Fruit fly (Drosophila melanogaster) whole organism, adult: Measurements from ENCODE around the gene CG43439.

Experiments used
- CG11617 ChIP-seq: fragments of 200-800 bp; sonication (Bioruptor generic); optimal IDR thresholded peaks from 2 replicates; lab custom pipeline; 2017; ENCODE audit warnings: mild to moderate bottlenecking, missing biosample characterization, missing genetic modification reagents, missing genetic modification characterization
- CG12768 ChIP-seq: fragments of 200-800 bp; sonication (Bioruptor generic); optimal IDR thresholded peaks from 2 replicates; lab custom pipeline; 2017; ENCODE audit warnings: missing biosample characterization, missing genetic modification characterization, mild to moderate bottlenecking, moderate library complexity, missing genetic modification reagents
- CG14711 ChIP-seq: fragments of 200-800 bp; sonication (Bioruptor generic); optimal IDR thresholded peaks from 2 replicates; lab custom pipeline; 2018; ENCODE audit warnings: missing biosample characterization, mild to moderate bottlenecking, missing genetic modification characterization, moderate library complexity
- CG1620 ChIP-seq: fragments of 200-800 bp; sonication (Bioruptor generic); optimal IDR thresholded peaks from 2 replicates; lab custom pipeline; 2016; ENCODE audit warnings: missing biosample characterization, missing genetic modification characterization
- CG33017 ChIP-seq: fragments of 200-800 bp; sonication (Bioruptor generic); optimal IDR thresholded peaks from 2 replicates; lab custom pipeline; 2018; ENCODE audit warnings: missing biosample characterization, mild to moderate bottlenecking, missing genetic modification characterization, moderate library complexity
- CG5204 ChIP-seq: fragments of 200-800 bp; sonication (Bioruptor generic); optimal IDR thresholded peaks from 2 replicates; lab custom pipeline; 2016; ENCODE audit warnings: missing biosample characterization, missing genetic modification characterization
- CG7045 ChIP-seq: fragments of 200-800 bp; sonication (Bioruptor generic); optimal IDR thresholded peaks from 2 replicates; lab custom pipeline; 2017; ENCODE audit warnings: missing biosample characterization, mild to moderate bottlenecking, missing genetic modification characterization
- CG7101 ChIP-seq: fragments of 200-800 bp; sonication (Bioruptor generic); optimal IDR thresholded peaks from 2 replicates; lab custom pipeline; 2018; ENCODE audit warnings: missing biosample characterization, mild to moderate bottlenecking, missing genetic modification characterization, moderate library complexity
- Clk ChIP-seq: fragments of 200-800 bp; sonication (Bioruptor generic); optimal IDR thresholded peaks from 2 replicates; lab custom pipeline; 2017; ENCODE audit warnings: missing biosample characterization, missing genetic modification characterization
- Crg-1 ChIP-seq: fragments of 200-800 bp; sonication (Bioruptor generic); optimal IDR thresholded peaks from 2 replicates; lab custom pipeline; 2016; ENCODE audit warnings: missing biosample characterization, missing genetic modification characterization
- Hr96 ChIP-seq: fragments of 200-800 bp; sonication (Bioruptor generic); optimal IDR thresholded peaks from 2 replicates; lab custom pipeline; 2016; ENCODE audit warnings: missing biosample characterization, missing genetic modification characterization
- Mnt ChIP-seq: fragments of 200-800 bp; sonication (Bioruptor generic); optimal IDR thresholded peaks from 2 replicates; lab custom pipeline; 2016; ENCODE audit warnings: missing biosample characterization, mild to moderate bottlenecking, missing genetic modification characterization
- bab1 ChIP-seq: fragments of 200-800 bp; sonication (Bioruptor generic); optimal IDR thresholded peaks from 3 replicates; lab custom pipeline; 2019; ENCODE audit warnings: missing biosample characterization, mild to moderate bottlenecking, missing genetic modification characterization, moderate library complexity
- cic ChIP-seq: fragments of 200-800 bp; sonication (Bioruptor generic); optimal IDR thresholded peaks from 2 replicates; lab custom pipeline; 2017; ENCODE audit warnings: missing biosample characterization, mild to moderate bottlenecking, missing genetic modification characterization, moderate library complexity
- cnc ChIP-seq, 2 experiments: fragments of >200 bp; optimal IDR thresholded peaks; 2 replicates each; lab custom pipeline; 2017
- kay ChIP-seq: fragments of 200-800 bp; sonication (Bioruptor generic); peaks from one replicate; lab custom pipeline; 2016; ENCODE audit warnings: missing biosample characterization, missing genetic modification characterization, borderline replicate concordance
- ovo ChIP-seq: fragments of 200-800 bp; sonication (Bioruptor generic); optimal IDR thresholded peaks from 2 replicates; lab custom pipeline; 2016; ENCODE audit warnings: missing biosample characterization, missing genetic modification characterization
- pad ChIP-seq: fragments of 200-800 bp; sonication (Bioruptor generic); optimal IDR thresholded peaks from 3 replicates; lab custom pipeline; 2017; ENCODE audit warnings: missing biosample characterization, missing genetic modification characterization, mild to moderate bottlenecking, moderate library complexity, missing genetic modification reagents
- tj ChIP-seq: fragments of 200-800 bp; sonication (Bioruptor generic); optimal IDR thresholded peaks from 3 replicates; lab custom pipeline; 2017; ENCODE audit warnings: missing biosample characterization, mild to moderate bottlenecking, missing genetic modification characterization, moderate library complexity
- toe ChIP-seq: fragments of 200-800 bp; sonication (Bioruptor generic); optimal IDR thresholded peaks from 2 replicates; lab custom pipeline; 2016; ENCODE audit warnings: missing biosample characterization, missing genetic modification characterization

Gene CG43439

DNA sequence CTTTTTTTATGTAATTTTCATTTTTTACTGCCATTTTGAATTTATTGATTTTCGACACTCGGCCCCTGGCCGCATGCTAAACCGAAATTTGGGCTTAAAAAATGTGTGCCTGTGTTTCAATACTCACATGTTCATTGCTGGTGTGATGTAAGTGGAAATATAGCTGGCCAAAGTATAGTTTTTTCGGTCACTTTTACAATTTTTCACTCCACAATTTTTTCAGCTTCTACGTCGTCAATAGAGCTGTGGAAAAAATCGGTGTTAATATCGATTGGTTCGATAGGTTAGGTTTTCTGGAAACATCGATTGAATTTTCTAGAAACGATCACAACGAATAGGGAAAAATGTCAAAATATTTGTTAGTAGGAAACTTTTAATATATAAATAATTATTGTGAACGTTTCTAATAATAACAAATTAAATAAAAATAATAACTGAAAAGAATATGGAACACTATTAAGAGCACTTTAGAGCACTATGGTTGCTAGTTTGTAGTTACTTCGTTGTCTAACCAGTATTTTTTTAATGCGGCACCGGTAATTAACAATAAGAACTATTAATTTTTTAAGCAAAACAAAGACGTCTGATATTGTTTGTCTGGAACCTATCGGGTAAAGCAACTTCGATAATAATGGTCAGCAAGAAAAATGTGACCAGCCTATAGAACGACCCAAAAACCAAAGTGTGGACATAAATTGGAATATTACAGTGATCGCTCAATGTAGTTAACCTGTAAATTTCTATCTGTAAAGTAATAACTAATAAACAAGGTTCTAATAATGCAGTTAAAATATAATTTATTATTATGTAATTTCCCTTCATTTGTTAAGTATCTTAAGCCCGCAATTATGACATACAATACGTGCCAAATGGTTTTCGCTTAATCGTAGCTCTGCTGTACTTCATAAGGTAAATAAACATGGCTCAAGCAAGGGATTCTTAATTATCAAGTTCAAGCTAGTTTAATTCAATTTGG is 28.8 kb downstream of the CG43439 start, which contains the start of the genes CG10077 and CG9948:
TSS of gene CG10077 (minus strand) at position 651 of the 976 bp plus-strand sequence.
TSS of gene CG9948 (plus strand) at position 738 of the 976 bp plus-strand sequence.
- TF ChIP-seq CG1620: peak; percentile 78
- TF ChIP-seq CG5204 (GFP tag; lab: Kevin White, UChicago): peak; percentile 80
- peak; percentile 64 for TF ChIP-seq pad (GFP tag; lab: Kevin White, UChicago)
- TF ChIP-seq toe (GFP tag; lab: Kevin White, UChicago): no peak
- TF ChIP-seq CG7101 (tag; lab: Kevin White, UChicago): peak; percentile 91
- TF ChIP-seq Hr96 (GFP tag; lab: Kevin White, UChicago): no peak
- TF ChIP-seq cic: peak; percentile 25
- TF ChIP-seq CG7045 (GFP tag; lab: Kevin White, UChicago): peak; percentile 91
- TF ChIP-seq ovo: peak; percentile 36
- peak; percentile 87 for TF ChIP-seq CG14711 (tag; lab: Kevin White, UChicago)
- TF ChIP-seq Crg-1 (GFP tag; lab: Kevin White, UChicago): peak; percentile 79
- no peak for TF ChIP-seq cnc (optimal IDR thresholded peaks at IDR 0.05; lab: Kevin White, UChicago)
- TF ChIP-seq kay (GFP tag; lab: Kevin White, UChicago): peak; percentile 90
- TF ChIP-seq CG12768 (GFP tag; lab: Kevin White, UChicago): peak; percentile 89
- TF ChIP-seq tj (GFP tag; lab: Kevin White, UChicago): peak; percentile 63
- peak; percentile 80 for TF ChIP-seq CG11617 (GFP tag; lab: Kevin White, UChicago)
- peak; percentile 95 for TF ChIP-seq bab1 (GFP tag; lab: Kevin White, UChicago)
- peak; percentile 73 for TF ChIP-seq Clk (GFP tag; lab: Kevin White, UChicago)
- TF ChIP-seq Mnt: peak; percentile 77
- TF ChIP-seq CG33017 (tag; lab: Kevin White, UChicago): peak; percentile 90

DNA sequence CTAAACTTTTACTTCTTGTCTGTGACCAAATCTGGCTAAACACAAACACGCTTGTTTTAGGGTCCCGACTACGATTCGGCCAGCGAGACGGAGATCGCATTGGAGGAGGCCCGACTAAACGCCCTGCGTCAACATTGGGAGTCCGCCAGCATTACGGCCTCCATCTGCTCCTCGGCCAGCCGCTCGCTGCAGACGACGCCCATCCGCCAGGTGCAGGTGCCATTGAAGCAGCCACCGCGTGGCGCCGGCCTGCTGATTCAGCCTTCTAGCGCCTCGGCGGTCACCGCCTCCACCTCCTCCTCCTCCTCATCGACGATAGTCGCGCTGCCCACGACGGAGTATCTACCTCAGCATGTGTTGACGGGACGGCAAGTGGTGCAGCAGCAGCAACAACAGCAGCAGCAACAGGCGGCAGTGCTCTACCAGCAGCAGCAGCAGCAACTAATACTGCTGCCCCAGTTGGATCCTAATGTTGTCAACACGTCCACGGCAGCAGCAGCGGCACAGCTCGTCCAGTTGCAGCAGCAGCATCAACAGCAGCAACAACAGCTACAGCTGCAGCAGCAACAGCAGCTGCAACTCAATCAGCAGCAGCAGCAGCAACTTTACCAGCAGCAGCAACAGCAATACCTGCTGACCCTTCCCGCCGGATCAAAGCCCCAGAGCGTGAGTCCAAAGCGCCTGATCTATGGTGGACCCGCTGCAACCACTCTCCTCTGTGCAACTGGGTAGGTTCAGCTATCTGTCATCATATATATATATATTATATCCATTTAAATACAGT is 37.0 kb downstream of the CG43439 start:
- TF ChIP-seq CG33017 (tag; lab: Kevin White, UChicago) (no peak), cic (no peak), toe (GFP tag; lab: Kevin White, UChicago) (no peak), cnc (optimal IDR thresholded peaks at IDR 0.05; lab: Kevin White, UChicago) (no peak), CG11617 (GFP tag; lab: Kevin White, UChicago) (no peak), Clk (GFP tag; lab: Kevin White, UChicago) (no peak), Hr96 (GFP tag; lab: Kevin White, UChicago) (no peak), CG1620 (no peak)

DNA sequence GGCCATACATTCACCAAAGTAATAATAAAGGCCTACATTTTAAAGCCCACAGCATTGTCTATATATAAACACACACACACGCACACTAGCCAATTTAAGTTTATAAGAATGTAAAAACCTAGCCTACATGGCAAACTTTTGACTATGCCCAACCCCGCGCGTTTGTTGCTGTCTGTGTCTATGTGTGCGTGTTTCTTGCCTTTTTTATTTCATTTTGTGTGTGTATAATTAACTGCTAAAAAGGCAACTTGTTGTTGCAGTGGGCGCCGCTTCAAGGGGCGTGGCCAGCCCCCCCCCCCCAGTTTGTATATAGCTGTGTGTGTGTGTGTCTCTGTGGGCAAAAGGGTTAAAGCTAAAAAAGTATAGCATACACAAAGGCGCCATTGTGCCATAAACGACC is 39.0 kb downstream of the CG43439 start:
- TF ChIP-seq ovo (no peak), CG14711 (tag; lab: Kevin White, UChicago) (no peak), Clk (GFP tag; lab: Kevin White, UChicago) (no peak), cnc (optimal IDR thresholded peaks at IDR 0.05; lab: Kevin White, UChicago) (no peak), toe (GFP tag; lab: Kevin White, UChicago) (no peak), CG11617 (GFP tag; lab: Kevin White, UChicago) (no peak), kay (GFP tag; lab: Kevin White, UChicago) (no peak), bab1 (GFP tag; lab: Kevin White, UChicago) (no peak), Hr96 (GFP tag; lab: Kevin White, UChicago) (no peak), CG1620 (no peak)

DNA sequence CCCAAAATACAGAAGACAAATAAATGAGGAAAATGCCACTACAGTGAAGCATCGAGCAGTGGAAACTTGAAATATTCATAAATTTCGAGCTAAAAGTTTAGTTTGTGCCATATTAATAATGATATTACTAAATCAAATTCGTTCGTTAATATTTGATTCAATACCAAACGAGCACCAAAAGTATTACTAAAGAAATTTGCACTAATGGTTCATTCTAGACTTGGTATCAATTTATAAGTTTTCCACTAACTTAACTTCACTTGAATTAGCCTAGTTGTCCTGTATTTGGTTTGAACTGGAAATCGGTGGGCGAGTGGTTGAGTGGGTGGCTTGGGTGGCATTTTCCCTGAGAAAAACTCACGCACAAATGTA is 40.5 kb downstream of the CG43439 start:
- TF ChIP-seq bab1 (GFP tag; lab: Kevin White, UChicago) (no peak), ovo (no peak), CG14711 (tag; lab: Kevin White, UChicago) (no peak), toe (GFP tag; lab: Kevin White, UChicago) (no peak), Hr96 (GFP tag; lab: Kevin White, UChicago) (no peak), CG7101 (tag; lab: Kevin White, UChicago) (no peak), CG5204 (GFP tag; lab: Kevin White, UChicago) (no peak), tj (GFP tag; lab: Kevin White, UChicago) (no peak), CG33017 (tag; lab: Kevin White, UChicago) (no peak), CG1620 (no peak), cic (no peak)

DNA sequence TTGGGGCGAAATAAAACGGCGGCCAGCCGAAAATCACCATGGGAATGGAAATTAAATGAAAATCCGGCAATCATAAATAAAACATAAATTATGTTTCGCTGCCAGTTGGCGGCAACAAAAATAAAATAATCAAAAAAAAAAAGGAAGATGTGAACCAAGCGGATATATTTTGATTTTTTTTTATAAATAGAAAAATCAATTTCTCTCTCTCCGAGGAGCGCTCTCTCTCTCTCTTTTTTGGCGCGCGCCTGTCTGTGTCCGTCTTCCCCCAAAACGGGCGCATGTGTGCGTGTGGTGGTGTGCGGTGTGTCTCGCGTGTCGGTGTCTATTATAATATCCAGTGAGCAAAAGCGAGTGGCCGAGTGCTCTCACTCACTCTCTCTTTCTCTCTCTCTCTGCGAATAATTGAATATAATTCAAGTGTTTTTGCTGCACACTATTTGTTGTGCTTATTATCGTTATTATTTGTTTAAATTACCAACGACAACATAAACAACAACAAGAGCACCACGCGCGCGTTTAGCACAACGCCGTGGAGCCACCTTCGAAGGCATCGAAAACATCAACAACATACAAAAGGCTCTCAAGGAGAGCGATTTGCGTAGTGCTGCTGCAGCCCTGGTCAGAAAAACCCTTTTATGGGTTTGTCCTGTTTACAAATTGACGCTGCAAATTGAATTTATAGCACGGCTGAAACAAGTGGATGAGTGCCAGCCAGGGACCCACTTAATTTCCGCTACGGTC is 41.0 kb downstream of the CG43439 start:
- TF ChIP-seq Hr96 (GFP tag; lab: Kevin White, UChicago) (no peak), CG5204 (GFP tag; lab: Kevin White, UChicago) (no peak), Crg-1 (GFP tag; lab: Kevin White, UChicago) (no peak), Clk (GFP tag; lab: Kevin White, UChicago) (no peak), CG11617 (GFP tag; lab: Kevin White, UChicago) (no peak), cic (no peak), bab1 (GFP tag; lab: Kevin White, UChicago) (no peak), ovo (no peak)
